Fruit fly (Drosophila melanogaster) whole organism, prepupa: ENCODE data around the gene ex.

ENCODE experiments used
- CG10631 ChIP-seq: fragments of 200-800 bp; sonication (Bioruptor generic); optimal IDR thresholded peaks from 2 replicates; lab custom pipeline; 2016; ENCODE audit warnings: missing biosample characterization, missing genetic modification characterization
- CG10669 ChIP-seq: fragments of 200-800 bp; sonication (Bioruptor generic); optimal IDR thresholded peaks from 3 replicates; lab custom pipeline; 2018; ENCODE audit warnings: missing biosample characterization, mild to moderate bottlenecking, missing genetic modification characterization, moderate library complexity
- CG11294 ChIP-seq: fragments of 200-800 bp; sonication (Bioruptor generic); IDR thresholded peaks from 2 replicates; pipeline ENCODE4 v1.3.6; 2022; ENCODE audit warnings: missing biosample characterization, missing genetic modification characterization
- CG11762 ChIP-seq: fragments of 200-800 bp; sonication (Bioruptor generic); optimal IDR thresholded peaks from 3 replicates; lab custom pipeline; 2016; ENCODE audit warnings: missing biosample characterization, missing genetic modification characterization; ENCODE audit not compliant: insufficient read depth
- CG11902 ChIP-seq: fragments of 200-800 bp; sonication (Bioruptor generic); optimal IDR thresholded peaks from 3 replicates; lab custom pipeline; 2016; ENCODE audit warnings: missing biosample characterization, missing genetic modification characterization
- CG15336 ChIP-seq: fragments of 200-800 bp; sonication (Bioruptor generic); IDR thresholded peaks from 2 replicates; pipeline ENCODE4 v1.3.6; 2022; ENCODE audit warnings: missing biosample characterization, missing genetic modification characterization
- CG1621 ChIP-seq: fragments of 200-800 bp; sonication (Bioruptor generic); optimal IDR thresholded peaks from 3 replicates; lab custom pipeline; 2018; ENCODE audit warnings: missing biosample characterization, mild to moderate bottlenecking, missing genetic modification characterization
- CG31627 ChIP-seq: fragments of 200-800 bp; sonication (Bioruptor generic); optimal IDR thresholded peaks from 3 replicates; lab custom pipeline; 2016; ENCODE audit warnings: missing biosample characterization, missing genetic modification characterization
- CG32006 ChIP-seq: fragments of 200-800 bp; sonication (Bioruptor generic); optimal IDR thresholded peaks from 3 replicates; lab custom pipeline; 2017; ENCODE audit warnings: missing biosample characterization, mild to moderate bottlenecking, missing genetic modification characterization
- CG34406 ChIP-seq: fragments of 200-800 bp; sonication (Bioruptor generic); optimal IDR thresholded peaks from 3 replicates; lab custom pipeline; 2016; ENCODE audit warnings: missing biosample characterization, missing genetic modification characterization
- CG4318 ChIP-seq: fragments of 200-800 bp; sonication (Bioruptor generic); optimal IDR thresholded peaks from 3 replicates; lab custom pipeline; 2017; ENCODE audit warnings: missing biosample characterization, mild to moderate bottlenecking, missing genetic modification characterization
- CG6792 ChIP-seq: fragments of 200-800 bp; sonication (Bioruptor generic); optimal IDR thresholded peaks from 3 replicates; lab custom pipeline; 2016; ENCODE audit warnings: missing biosample characterization, missing genetic modification characterization
- CG6808 ChIP-seq: fragments of 200-800 bp; sonication (Bioruptor generic); optimal IDR thresholded peaks from 3 replicates; lab custom pipeline; 2017; ENCODE audit warnings: missing biosample characterization, missing genetic modification characterization, mild to moderate bottlenecking, moderate library complexity, missing genetic modification reagents
- CG6854 ChIP-seq: fragments of 200-800 bp; sonication (Bioruptor generic); optimal IDR thresholded peaks from 2 replicates; lab custom pipeline; 2017; ENCODE audit warnings: missing biosample characterization, mild to moderate bottlenecking, missing genetic modification characterization
- CG7368 ChIP-seq: fragments of 200-800 bp; sonication (Bioruptor generic); optimal IDR thresholded peaks from 3 replicates; lab custom pipeline; 2016; ENCODE audit warnings: missing biosample characterization, missing genetic modification characterization
- CG8119 ChIP-seq: fragments of 200-800 bp; sonication (Bioruptor generic); IDR thresholded peaks from 3 replicates; pipeline ENCODE4 v1.3.6; 2022; ENCODE audit warnings: missing biosample characterization, missing genetic modification characterization
- CG8319 ChIP-seq: fragments of 200-800 bp; sonication (Bioruptor generic); optimal IDR thresholded peaks from 3 replicates; lab custom pipeline; 2016; ENCODE audit warnings: missing biosample characterization, missing genetic modification characterization
- CG9139 ChIP-seq: fragments of 200-800 bp; sonication (Bioruptor generic); optimal IDR thresholded peaks from 3 replicates; lab custom pipeline; 2017; ENCODE audit warnings: missing biosample characterization, mild to moderate bottlenecking, missing genetic modification characterization
- Eip75B ChIP-seq: fragments of 200-800 bp; sonication (Bioruptor generic); optimal IDR thresholded peaks from 3 replicates; lab custom pipeline; 2016; ENCODE audit warnings: missing biosample characterization, missing genetic modification characterization
- Eip93F ChIP-seq: fragments of 200-800 bp; sonication (Bioruptor generic); optimal IDR thresholded peaks from 2 replicates; lab custom pipeline; 2016; ENCODE audit warnings: missing biosample characterization, mild to moderate bottlenecking, missing genetic modification characterization
- Ets96B ChIP-seq: fragments of 200-800 bp; optimal IDR thresholded peaks from 2 replicates; lab custom pipeline; 2019; ENCODE audit warnings: missing biosample characterization, mild to moderate bottlenecking, missing genetic modification characterization, moderate library complexity
- Gug ChIP-seq: fragments of 200-800 bp; sonication (Bioruptor generic); IDR thresholded peaks from 2 replicates; pipeline ENCODE4 v1.3.6; 2022; ENCODE audit warnings: missing biosample characterization, missing genetic modification characterization
- Hr38 ChIP-seq: sonication (Bioruptor generic); optimal IDR thresholded peaks from 2 replicates; lab custom pipeline; 2016; ENCODE audit warnings: missing biosample characterization, missing genetic modification characterization
- Hr39 ChIP-seq: fragments of 200-800 bp; sonication (Bioruptor generic); optimal IDR thresholded peaks from 2 replicates; lab custom pipeline; 2016; ENCODE audit warnings: missing biosample characterization, missing genetic modification characterization
- Hr4 ChIP-seq: fragments of 200-800 bp; sonication (Bioruptor generic); optimal IDR thresholded peaks from 3 replicates; lab custom pipeline; 2016; ENCODE audit warnings: missing biosample characterization, missing genetic modification characterization
- Lpt ChIP-seq: fragments of 200-800 bp; sonication (Bioruptor generic); optimal IDR thresholded peaks from 3 replicates; lab custom pipeline; 2016; ENCODE audit warnings: missing biosample characterization, missing genetic modification characterization
- Met ChIP-seq: fragments of 200-800 bp; sonication (Bioruptor generic); optimal IDR thresholded peaks from 3 replicates; lab custom pipeline; 2016; ENCODE audit warnings: missing biosample characterization, missing genetic modification characterization
- OdsH ChIP-seq: fragments of 200-800 bp; sonication (Bioruptor generic); optimal IDR thresholded peaks from 3 replicates; lab custom pipeline; 2016; ENCODE audit warnings: missing biosample characterization, missing genetic modification characterization
- Smox ChIP-seq: fragments of 200-800 bp; sonication (Bioruptor generic); optimal IDR thresholded peaks from 3 replicates; lab custom pipeline; 2016; ENCODE audit warnings: missing biosample characterization, missing genetic modification characterization
- Sox102F ChIP-seq: fragments of 200-800 bp; sonication (Bioruptor generic); optimal IDR thresholded peaks from 2 replicates; lab custom pipeline; 2016; ENCODE audit warnings: missing biosample characterization, mild to moderate bottlenecking, missing genetic modification characterization
- Sox14 ChIP-seq: fragments of 200-800 bp; sonication (Bioruptor generic); optimal IDR thresholded peaks from 3 replicates; lab custom pipeline; 2016; ENCODE audit warnings: missing biosample characterization, missing genetic modification characterization
- Sox15 ChIP-seq: fragments of 200-800 bp; sonication (Bioruptor generic); optimal IDR thresholded peaks from 3 replicates; lab custom pipeline; 2016; ENCODE audit warnings: missing biosample characterization, missing genetic modification characterization
- acj6 ChIP-seq: fragments of 200-800 bp; sonication (Bioruptor generic); optimal IDR thresholded peaks from 3 replicates; lab custom pipeline; 2016; ENCODE audit warnings: missing biosample characterization, missing genetic modification characterization
- cyc ChIP-seq: fragments of 200-800 bp; sonication (Bioruptor generic); optimal IDR thresholded peaks from 3 replicates; lab custom pipeline; 2016; ENCODE audit warnings: missing biosample characterization, missing genetic modification characterization
- dac ChIP-seq: fragments of 200-800 bp; sonication (Bioruptor generic); optimal IDR thresholded peaks from 2 replicates; lab custom pipeline; 2017; ENCODE audit warnings: missing biosample characterization, mild to moderate bottlenecking, missing genetic modification characterization
- dsx ChIP-seq: fragments of 200-800 bp; optimal IDR thresholded peaks from 3 replicates; lab custom pipeline; 2019; ENCODE audit warnings: missing biosample characterization, mild to moderate bottlenecking, missing genetic modification characterization, moderate library complexity; ENCODE audit not compliant: poor library complexity, severe bottlenecking
- eg ChIP-seq: fragments of 200-800 bp; sonication (Bioruptor generic); IDR thresholded peaks from 3 replicates; pipeline ENCODE4 v1.3.6; 2022; ENCODE audit warnings: missing biosample characterization, missing genetic modification characterization
- esn ChIP-seq: fragments of 200-800 bp; sonication (Bioruptor generic); optimal IDR thresholded peaks from 2 replicates; lab custom pipeline; 2016; ENCODE audit warnings: missing biosample characterization, mild to moderate bottlenecking, missing genetic modification characterization, moderate library complexity
- fd59A ChIP-seq: fragments of 200-800 bp; sonication (Bioruptor generic); optimal IDR thresholded peaks from 2 replicates; lab custom pipeline; 2017; ENCODE audit warnings: missing biosample characterization, mild to moderate bottlenecking, missing genetic modification characterization, missing genetic modification reagents
- fd85E ChIP-seq: fragments of 200-800 bp; sonication (Bioruptor generic); optimal IDR thresholded peaks from 3 replicates; lab custom pipeline; 2016; ENCODE audit warnings: missing biosample characterization, missing genetic modification characterization
- net ChIP-seq: fragments of 200-800 bp; sonication (Bioruptor generic); optimal IDR thresholded peaks from 3 replicates; lab custom pipeline; 2016; ENCODE audit warnings: missing biosample characterization, missing genetic modification characterization
- pdm3 ChIP-seq: fragments of 200-800 bp; sonication (Bioruptor generic); optimal IDR thresholded peaks from 3 replicates; lab custom pipeline; 2016; ENCODE audit warnings: missing biosample characterization, missing genetic modification characterization
- spab ChIP-seq: fragments of 200-800 bp; sonication (Bioruptor generic); optimal IDR thresholded peaks from 2 replicates; lab custom pipeline; 2017; ENCODE audit warnings: missing biosample characterization, mild to moderate bottlenecking, missing genetic modification characterization, missing genetic modification reagents
- ss ChIP-seq, 2 experiments: fragments of 200-800 bp; sonication (Bioruptor generic); optimal IDR thresholded peaks; 2 replicates in 1 of 2; 3 replicates in 1 of 2; lab custom pipeline; 2017 to 2018; ENCODE audit warnings: mild to moderate bottlenecking in 2 of 2, missing biosample characterization in 2 of 2, missing genetic modification characterization in 2 of 2, moderate library complexity in 1 of 2
- svp ChIP-seq: fragments of 200-800 bp; sonication (Bioruptor generic); peaks from one replicate; lab custom pipeline; 2016; ENCODE audit warnings: missing biosample characterization, missing genetic modification characterization
- topi ChIP-seq: fragments of 200-800 bp; sonication (Bioruptor generic); optimal IDR thresholded peaks from 3 replicates; lab custom pipeline; 2016; ENCODE audit warnings: missing biosample characterization, missing genetic modification characterization

ex gene

dm6 chr2L:485825-486240 lies 54.8 kb downstream of the ex start (continued):
- TF ChIP-seq CG10631 (GFP tag; lab: Kevin White, UChicago) = peak; percentile 90
- TF ChIP-seq CG6792 (GFP tag; lab: Kevin White, UChicago) = peak; percentile 87
- TF ChIP-seq esn (GFP tag; lab: Kevin White, UChicago) = peak; percentile 88
- peak; percentile 89 to 95 for TF ChIP-seq ss (GFP tag; optimal IDR thresholded peaks at IDR 0.05; lab: Kevin White, UChicago)
- peak; percentile 60 for TF ChIP-seq OdsH (GFP tag; lab: Kevin White, UChicago)
- TF ChIP-seq CG4318 (GFP tag; lab: Kevin White, UChicago) = peak; percentile 35
- TF ChIP-seq CG11902 (GFP tag; lab: Kevin White, UChicago) = peak; percentile 25
- TF ChIP-seq Met = peak; percentile 87
- peak; percentile 91 for TF ChIP-seq CG9139
- TF ChIP-seq Ets96B = peak; percentile 53
- 0 out of 2 replicates have a peak, but pooled peaks have one; percentile 20 for TF ChIP-seq CG15336 (GFP tag; lab: Robert Waterston, UW)
- peak; percentile 70 for TF ChIP-seq fd85E (GFP tag; lab: Kevin White, UChicago)
- peak; percentile 76 for TF ChIP-seq acj6 (GFP tag; lab: Kevin White, UChicago)
- peak; percentile 55; the same call in 2 of the 3 replicates for TF ChIP-seq CG8119
- peak; percentile 90 for TF ChIP-seq Sox14 (GFP tag; lab: Kevin White, UChicago)
- TF ChIP-seq cyc (GFP tag; lab: Kevin White, UChicago) = peak; percentile 72
- peak; percentile 87 for TF ChIP-seq Eip75B (GFP tag; lab: Kevin White, UChicago)
- TF ChIP-seq Gug = peak; percentile 39; the same call in 1 of the 2 replicates
- peak; percentile 84 for TF ChIP-seq CG6808 (GFP tag; lab: Kevin White, UChicago)
- TF ChIP-seq dac = peak; percentile 31
- TF ChIP-seq Smox (GFP tag; lab: Kevin White, UChicago) = peak; percentile 81
- TF ChIP-seq pdm3 = peak; percentile 83
- TF ChIP-seq CG34406 (GFP tag; lab: Kevin White, UChicago) = peak; percentile 82
- peak; percentile 72 for TF ChIP-seq Hr39
- peak; percentile 42 for TF ChIP-seq Sox15
- TF ChIP-seq Hr4 = peak; percentile 10
- peak; percentile 88 for TF ChIP-seq dsx (GFP tag; lab: Kevin White, UChicago)
- TF ChIP-seq spab = peak; percentile 82
- TF ChIP-seq svp (GFP tag; lab: Kevin White, UChicago) = peak; percentile 95
- peak; percentile 64 for TF ChIP-seq CG32006 (GFP tag; lab: Kevin White, UChicago)
- peak; percentile 81 for TF ChIP-seq Lpt (GFP tag; lab: Kevin White, UChicago)
- peak; percentile 40; the same call in 1 of the 2 replicates for TF ChIP-seq CG11294 (GFP tag; lab: Robert Waterston, UW)
- peak; percentile 63 for TF ChIP-seq CG8319 (GFP tag; lab: Kevin White, UChicago)
- peak; percentile 81 for TF ChIP-seq CG1621
- TF ChIP-seq fd59A (GFP tag; lab: Kevin White, UChicago) = peak; percentile 56
- TF ChIP-seq eg = peak; percentile 74

dm6 chr2L:487171-487570 lies 56.1 kb downstream of the ex start:
- TF ChIP-seq svp (GFP tag; lab: Kevin White, UChicago) (peak; percentile 91), CG11294 (GFP tag; lab: Robert Waterston, UW) (no peak; the same call in 1 of the 2 replicates)

DNA sequence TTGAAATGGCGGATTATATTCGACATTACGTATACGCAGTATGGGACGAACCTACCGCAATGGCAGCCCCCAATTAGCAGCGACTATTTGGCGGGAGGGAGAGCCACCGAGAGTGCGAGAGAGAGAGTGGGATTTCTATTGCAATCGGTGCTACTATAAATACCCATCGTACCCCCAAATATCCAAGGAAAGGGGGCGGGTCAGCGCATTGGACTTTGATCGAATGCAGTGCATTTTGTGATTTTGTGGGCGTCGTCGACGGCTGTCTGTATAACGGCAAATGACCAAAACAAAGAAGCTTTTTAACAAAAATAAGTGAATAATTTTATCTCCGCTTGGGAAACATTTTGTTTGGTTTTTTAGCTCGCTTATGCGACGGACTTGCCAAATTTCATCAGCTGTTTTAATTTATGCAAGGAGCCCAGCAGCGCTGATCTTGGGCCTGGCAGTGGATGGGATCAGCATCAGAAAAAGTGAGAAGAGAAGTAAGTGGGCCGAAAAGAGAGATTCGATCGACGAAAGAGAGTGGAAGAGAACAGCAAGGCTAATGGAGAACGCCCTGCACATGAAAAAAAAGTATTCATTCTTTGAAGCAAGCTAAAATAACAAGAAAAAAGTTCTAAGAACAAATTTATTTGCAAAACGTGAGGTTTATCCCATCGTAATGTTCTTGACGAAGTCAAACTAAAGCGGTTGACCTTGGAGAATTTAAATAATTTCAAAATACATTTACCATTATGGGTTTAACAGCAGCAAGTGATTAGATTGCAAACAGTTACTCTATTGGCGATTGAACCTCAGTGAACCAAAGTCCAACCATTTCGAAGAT lies 56.9 kb downstream of the ex start:
- TF ChIP-seq CG32006 (GFP tag; lab: Kevin White, UChicago) (peak; percentile 10), topi (GFP tag; lab: Kevin White, UChicago) (peak; percentile 68), Sox102F (peak; percentile 58), Met (peak; percentile 54), dsx (GFP tag; lab: Kevin White, UChicago) (peak; percentile 30), pdm3 (peak; percentile 68), CG31627 (GFP tag; lab: Kevin White, UChicago) (peak; percentile 49), CG11762 (GFP tag; lab: Kevin White, UChicago) (peak; percentile 53), CG7368 (GFP tag; lab: Kevin White, UChicago) (peak; percentile 50), ss (GFP tag; optimal IDR thresholded peaks at IDR 0.05; lab: Kevin White, UChicago) (peak in 1 of 2 experiments; percentile 53), Eip93F (no peak), CG6854 (no peak), CG10631 (GFP tag; lab: Kevin White, UChicago) (peak; percentile 56), Sox14 (GFP tag; lab: Kevin White, UChicago) (peak; percentile 48), svp (GFP tag; lab: Kevin White, UChicago) (no peak), acj6 (GFP tag; lab: Kevin White, UChicago) (peak; percentile 74), net (GFP tag; lab: Kevin White, UChicago) (peak; percentile 55), CG10669 (GFP tag; lab: Kevin White, UChicago) (peak; percentile 57), OdsH (GFP tag; lab: Kevin White, UChicago) (peak; percentile 71), Hr38 (GFP tag; lab: Kevin White, UChicago) (no peak), CG6808 (GFP tag; lab: Kevin White, UChicago) (peak; percentile 40)
